Fruit fly (Drosophila melanogaster): ENCODE data around the gene TrissinR.

The TrissinR gene

dm6 chr2L:5866791-5867190 lies 43.0 kb downstream of the TrissinR start (continued):
- no peak for TF ChIP-seq Eip93F (GFP tag; optimal IDR thresholded peaks at IDR 0.05)

DNA sequence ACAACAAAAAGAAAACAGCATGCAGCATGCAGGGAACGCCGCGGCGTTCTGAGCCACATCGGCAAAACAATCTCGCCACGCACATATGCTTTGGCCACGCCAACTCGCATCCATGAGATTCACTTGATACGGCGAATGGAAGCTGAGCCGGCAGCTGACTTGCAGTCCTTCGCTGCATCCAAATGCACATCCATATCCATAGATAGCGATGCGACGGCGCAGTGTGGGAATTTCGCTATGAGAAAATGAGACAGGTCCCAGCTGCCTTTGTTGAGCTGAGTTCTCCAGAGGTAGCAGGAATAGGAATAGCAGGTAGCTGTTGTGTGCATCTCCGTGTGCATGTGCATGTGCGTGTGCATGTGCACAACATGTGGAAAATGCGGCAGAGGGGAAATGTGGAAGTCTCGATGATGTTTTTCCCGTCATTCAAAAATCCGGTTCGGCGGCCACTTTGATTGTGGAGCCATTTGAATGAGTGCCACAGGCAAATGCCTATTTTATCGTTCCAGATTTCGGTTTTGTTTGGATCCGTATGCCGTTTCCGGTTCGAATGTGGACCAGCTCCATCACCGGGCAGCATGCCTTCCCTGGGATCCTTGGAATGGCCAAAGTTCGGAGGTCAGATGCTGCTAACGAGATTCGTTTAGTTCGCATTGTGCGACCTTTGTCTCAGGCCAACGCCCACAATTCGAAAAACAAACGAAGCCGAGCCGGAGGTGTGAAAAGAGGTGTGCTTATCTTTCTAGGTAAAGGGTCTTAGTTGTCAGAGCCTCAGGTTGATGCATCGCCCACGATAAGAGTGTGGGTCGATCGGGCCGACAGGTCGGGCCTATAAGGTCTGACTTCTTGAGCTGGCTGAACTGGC lies 47.3 kb downstream of the TrissinR start:
- TF ChIP-seq eg (GFP tag; IDR thresholded peaks at IDR 0.05) = no peak
- TF ChIP-seq fkh (GFP tag; optimal IDR thresholded peaks at IDR 0.05) = no peak
- TF ChIP-seq CG6163 (GFP tag; IDR thresholded peaks at IDR 0.05) = no peak
- TF ChIP-seq spab (GFP tag; optimal IDR thresholded peaks at IDR 0.05) = no peak
- no peak for TF ChIP-seq CG10631 (GFP tag; optimal IDR thresholded peaks at IDR 0.05)

- TF ChIP-seq vri (GFP tag; optimal IDR thresholded peaks at IDR 0.05) (peak; percentile 24), spab (GFP tag; optimal IDR thresholded peaks at IDR 0.05) (no peak), CG11294 (GFP tag; IDR thresholded peaks at IDR 0.05) (no peak), Met (GFP tag; optimal IDR thresholded peaks at IDR 0.05) (no peak), CG34406 (GFP tag; optimal IDR thresholded peaks at IDR 0.05) (peak; percentile 6), CG8632 (GFP tag; optimal IDR thresholded peaks at IDR 0.05) (no peak), CG6163 (GFP tag; IDR thresholded peaks at IDR 0.05) (0 out of 3 replicates have a peak, but pooled peaks have one; percentile 26), Eip78C (GFP tag) (peak; percentile 73), Sox102F (GFP tag; optimal IDR thresholded peaks at IDR 0.05) (peak; percentile 22), CG16779 (tag; optimal IDR thresholded peaks at IDR 0.05) (no peak), fkh (GFP tag; optimal IDR thresholded peaks at IDR 0.05) (peak; percentile 95), Hr39 (GFP tag; optimal IDR thresholded peaks at IDR 0.05) (no peak), CG7368 (GFP tag; optimal IDR thresholded peaks at IDR 0.05) (no peak), svp (GFP tag) (peak; percentile 40), Hr4 (GFP tag; optimal IDR thresholded peaks at IDR 0.05) (no peak)
Measured at dm6 chr2L:5876474-5877067, 52.8 kb downstream of the TrissinR start.

dm6 chr2L:5879363-5879934 lies 55.6 kb downstream of the TrissinR start, which contains the start of gene rau:
Gene rau (minus strand): TSS chr2L:5879498.
- TF ChIP-seq Gug (GFP tag; IDR thresholded peaks at IDR 0.05) (peak; percentile 79), Eip93F (GFP tag; optimal IDR thresholded peaks at IDR 0.05) (peak; percentile 26), OdsH (GFP tag; optimal IDR thresholded peaks at IDR 0.05) (peak; percentile 82), Sox15 (GFP tag; optimal IDR thresholded peaks at IDR 0.05) (peak; percentile 8), spab (GFP tag; optimal IDR thresholded peaks at IDR 0.05) (peak; percentile 69), CG8319 (GFP tag; optimal IDR thresholded peaks at IDR 0.05) (peak; percentile 14), CG6792 (GFP tag; optimal IDR thresholded peaks at IDR 0.05) (peak; percentile 64), fd85E (GFP tag; optimal IDR thresholded peaks at IDR 0.05) (no peak), CG6808 (GFP tag; optimal IDR thresholded peaks at IDR 0.05) (peak; percentile 80), fkh (GFP tag; optimal IDR thresholded peaks at IDR 0.05) (peak; percentile 83), CG10669 (GFP tag; optimal IDR thresholded peaks at IDR 0.05) (peak; percentile 79), dsx (GFP tag; optimal IDR thresholded peaks at IDR 0.05; ENCODE audit: poor library complexity, severe bottlenecking) (peak; percentile 53), CG34406 (GFP tag; optimal IDR thresholded peaks at IDR 0.05) (peak; percentile 62), svp (GFP tag) (peak; percentile 80), fd59A (GFP tag; optimal IDR thresholded peaks at IDR 0.05) (peak; percentile 51), CG6276 (GFP tag; optimal IDR thresholded peaks at IDR 0.05) (peak; percentile 73), Sox102F (GFP tag; optimal IDR thresholded peaks at IDR 0.05) (peak; percentile 72), vri (GFP tag; optimal IDR thresholded peaks at IDR 0.05) (peak; percentile 72), CG11762 (GFP tag; optimal IDR thresholded peaks at IDR 0.05; ENCODE audit: insufficient read depth) (peak; percentile 64), net (GFP tag; optimal IDR thresholded peaks at IDR 0.05) (peak; percentile 74), CG32006 (GFP tag; optimal IDR thresholded peaks at IDR 0.05) (peak; percentile 84), CG11902 (GFP tag; optimal IDR thresholded peaks at IDR 0.05) (peak; percentile 21), CG10631 (GFP tag; optimal IDR thresholded peaks at IDR 0.05) (peak; percentile 76), Eip75B (GFP tag; optimal IDR thresholded peaks at IDR 0.05) (peak; percentile 69), salr (GFP tag; optimal IDR thresholded peaks at IDR 0.05) (peak in 1 of 2 experiments; percentile 72), CG15336 (GFP tag; IDR thresholded peaks at IDR 0.05) (peak; percentile 76), Lpt (GFP tag; optimal IDR thresholded peaks at IDR 0.05) (peak; percentile 77), CG3919 (GFP tag; optimal IDR thresholded peaks at IDR 0.05) (peak; percentile 69), CG8119 (GFP tag; IDR thresholded peaks at IDR 0.05) (peak; percentile 82), pdm3 (GFP tag; optimal IDR thresholded peaks at IDR 0.05) (peak; percentile 79), ss (GFP tag; optimal IDR thresholded peaks at IDR 0.05) (peak; percentile 56 to 70)
